Fruit fly (Drosophila melanogaster): ENCODE results near the gene Cpr62Bb.
A peak's percentile ranks its signal among the peaks of the same experiment; 100 is the strongest.

Cpr62Bb gene

dm6 chr3L:1876215-1876625 is 41.3 kb upstream of the Cpr62Bb start, which contains the start of gene dre4 (continued):
- TF ChIP-seq CG33213 (GFP tag; optimal IDR thresholded peaks at IDR 0.05) (peak; percentile 88), al (GFP tag; IDR thresholded peaks at IDR 0.05) (peak; percentile 53), crc (GFP tag; optimal IDR thresholded peaks at IDR 0.05) (peak; percentile 50), Atf-2 (GFP tag; optimal IDR thresholded peaks at IDR 0.05) (peak; percentile 66), Fer3 (tag; optimal IDR thresholded peaks at IDR 0.05) (peak; percentile 66), nau (GFP tag; optimal IDR thresholded peaks at IDR 0.05) (no peak), pum (GFP tag; optimal IDR thresholded peaks at IDR 0.05) (peak; percentile 55), gce (GFP tag; IDR thresholded peaks at IDR 0.05) (no peak), Mrtf (GFP tag; IDR thresholded peaks at IDR 0.05) (peak; percentile 13; the same call in 1 of the 3 replicates), CG8478 (optimal IDR thresholded peaks at IDR 0.05) (no peak), p53 (GFP tag; optimal IDR thresholded peaks at IDR 0.05) (peak; percentile 33), ac (GFP tag; optimal IDR thresholded peaks at IDR 0.05) (no peak), Hr51 (GFP tag; optimal IDR thresholded peaks at IDR 0.05) (peak; percentile 58 to 78), CG10321 (GFP tag; IDR thresholded peaks at IDR 0.05) (0 out of 2 replicates have a peak, but pooled peaks have one; percentile 42), ap (GFP tag; IDR thresholded peaks at IDR 0.05) (peak; percentile 52), CG31388 (GFP tag; optimal IDR thresholded peaks at IDR 0.05) (peak; percentile 21), peb (GFP tag; IDR thresholded peaks at IDR 0.05) (no peak), CG15269 (tag; optimal IDR thresholded peaks at IDR 0.05) (peak; percentile 58), CG14050 (GFP tag; IDR thresholded peaks at IDR 0.05) (peak; percentile 68), CG12299 (tag; optimal IDR thresholded peaks at IDR 0.05) (peak; percentile 10), CG15011 (GFP tag; optimal IDR thresholded peaks at IDR 0.05) (peak; percentile 27), CG17568 (GFP tag; optimal IDR thresholded peaks at IDR 0.05) (no peak), Six4 (GFP tag; optimal IDR thresholded peaks at IDR 0.05) (peak; percentile 60), trem (tag; optimal IDR thresholded peaks at IDR 0.05) (peak; percentile 79), cas (GFP tag; IDR thresholded peaks at IDR 0.05) (no peak), CG14860 (GFP tag; IDR thresholded peaks at IDR 0.05; ENCODE audit: partially characterized antibody) (no peak), Nf-YB (GFP tag; optimal IDR thresholded peaks at IDR 0.05) (peak; percentile 14), lbe (GFP tag; optimal IDR thresholded peaks at IDR 0.05) (peak; percentile 40), wor (GFP tag; IDR thresholded peaks at IDR 0.05) (no peak), corto (GFP tag; optimal IDR thresholded peaks at IDR 0.05) (no peak), CG10274 (GFP tag; optimal IDR thresholded peaks at IDR 0.05) (no peak), fu2 (GFP tag; optimal IDR thresholded peaks at IDR 0.05) (peak; percentile 60), Dref (GFP tag; IDR thresholded peaks at IDR 0.05) (0 out of 2 replicates have a peak, but pooled peaks have one; percentile 22), CG9609 (GFP tag; optimal IDR thresholded peaks at IDR 0.05) (peak; percentile 71), CG34224 (GFP tag; IDR thresholded peaks at IDR 0.05; ENCODE audit: partially characterized antibody) (no peak), HmgZ (tag; optimal IDR thresholded peaks at IDR 0.05) (peak; percentile 84), CG2129 (GFP tag; IDR thresholded peaks at IDR 0.05; ENCODE audit: partially characterized antibody) (no peak), CG12071 (GFP tag; optimal IDR thresholded peaks at IDR 0.05) (peak; percentile 17), Max (GFP tag; optimal IDR thresholded peaks at IDR 0.05) (peak; percentile 65), pan (optimal IDR thresholded peaks at IDR 0.05) (no peak), pan (GFP tag; optimal IDR thresholded peaks at IDR 0.05 in 1 of 2, IDR thresholded peaks at IDR 0.05 in 1 of 2) (peak in 1 of 2 experiments; percentile 68), CG7987 (GFP tag; optimal IDR thresholded peaks at IDR 0.05) (peak; percentile 37), Hey (tag; optimal IDR thresholded peaks at IDR 0.05) (no peak), CG7556 (GFP tag; optimal IDR thresholded peaks at IDR 0.05) (peak; percentile 66), CG11085 (GFP tag; IDR thresholded peaks at IDR 0.05) (peak; percentile 36; the same call in 1 of the 2 replicates), Jarid2 (GFP tag; optimal IDR thresholded peaks at IDR 0.05) (no peak), CG8281 (tag; optimal IDR thresholded peaks at IDR 0.05) (no peak), MBD-R2 (GFP tag; IDR thresholded peaks at IDR 0.05) (peak; percentile 95), zen2 (GFP tag; IDR thresholded peaks at IDR 0.05; ENCODE audit: partially characterized antibody) (no peak), chn (GFP tag; optimal IDR thresholded peaks at IDR 0.05) (peak; percentile 46), CG3838 (GFP tag; optimal IDR thresholded peaks at IDR 0.05) (peak; percentile 20)
